Fruit fly (Drosophila melanogaster) whole organism, embryonic: ENCODE results near the gene Pex5.

Experiments
- Abd-B ChIP-seq: fragments of 200-800 bp; sonication (Bioruptor generic); optimal IDR thresholded peaks from 2 replicates; lab custom pipeline; 2018; ENCODE audit warnings: missing biosample characterization, mild to moderate bottlenecking, missing genetic modification characterization, moderate library complexity
- B-H1 ChIP-seq: fragments of 200-800 bp; sonication (Bioruptor generic); IDR thresholded peaks from 3 replicates; pipeline ENCODE4 v1.3.6; 2022; ENCODE audit warnings: missing biosample characterization, missing genetic modification characterization
- CG10209 ChIP-seq: fragments of 200-800 bp; sonication (Bioruptor generic); optimal IDR thresholded peaks from 3 replicates; lab custom pipeline; 2017; ENCODE audit warnings: missing biosample characterization, mild to moderate bottlenecking, missing genetic modification characterization, missing genetic modification reagents
- CG10959 ChIP-seq: fragments of 200-800 bp; sonication (Bioruptor generic); IDR thresholded peaks from 2 replicates; pipeline ENCODE4 v1.3.6; 2022; ENCODE audit warnings: missing biosample characterization, missing genetic modification characterization
- CG10979 ChIP-seq: fragments of 200-800 bp; sonication (Bioruptor generic); optimal IDR thresholded peaks from 2 replicates; lab custom pipeline; 2018; ENCODE audit warnings: missing biosample characterization, mild to moderate bottlenecking, missing genetic modification characterization, moderate library complexity
- CG11695 ChIP-seq: fragments of 200-800 bp; sonication (Bioruptor generic); IDR thresholded peaks from 3 replicates; pipeline ENCODE4 v1.3.6; 2022; ENCODE audit warnings: missing biosample characterization, missing genetic modification characterization
- CG12299 ChIP-seq: fragments of 200-800 bp; sonication (Bioruptor generic); optimal IDR thresholded peaks from 2 replicates; lab custom pipeline; 2018; ENCODE audit warnings: missing biosample characterization, mild to moderate bottlenecking, missing genetic modification characterization
- CG12769 ChIP-seq: fragments of 200-800 bp; sonication (Bioruptor generic); optimal IDR thresholded peaks from 2 replicates; lab custom pipeline; 2019; ENCODE audit warnings: missing biosample characterization, mild to moderate bottlenecking, missing genetic modification characterization, moderate library complexity
- CG15479 ChIP-seq: fragments of 200-800 bp; sonication (Bioruptor generic); optimal IDR thresholded peaks from 3 replicates; lab custom pipeline; 2019; ENCODE audit warnings: missing biosample characterization, mild to moderate bottlenecking, missing genetic modification characterization, moderate library complexity
- CG17186 ChIP-seq: fragments of 200-800 bp; sonication (Bioruptor generic); optimal IDR thresholded peaks from 3 replicates; lab custom pipeline; 2017; ENCODE audit warnings: missing biosample characterization, missing genetic modification reagents, missing genetic modification characterization
- CG17912 ChIP-seq: fragments of 200-800 bp; sonication (Bioruptor generic); optimal IDR thresholded peaks from 2 replicates; lab custom pipeline; 2018; ENCODE audit warnings: missing biosample characterization, mild to moderate bottlenecking, missing genetic modification characterization
- CG18476 ChIP-seq: fragments of 200-800 bp; sonication (Bioruptor generic); optimal IDR thresholded peaks from 2 replicates; lab custom pipeline; 2016; ENCODE audit warnings: missing biosample characterization, mild to moderate bottlenecking, missing genetic modification characterization
- CG2129 ChIP-seq: fragments of 200-800 bp; sonication (Bioruptor generic); IDR thresholded peaks from 2 replicates; pipeline ENCODE4 v1.3.6; 2022; ENCODE audit warnings: missing biosample characterization, missing genetic modification characterization; ENCODE audit not compliant: partially characterized antibody
- CG31365 ChIP-seq: fragments of 200-800 bp; sonication (Bioruptor generic); optimal IDR thresholded peaks from 2 replicates; lab custom pipeline; 2018; ENCODE audit warnings: missing biosample characterization, mild to moderate bottlenecking, missing genetic modification characterization
- CG3847 ChIP-seq: fragments of 200-800 bp; sonication (Bioruptor generic); IDR thresholded peaks from 2 replicates; pipeline ENCODE4 v1.3.6; 2022; ENCODE audit warnings: missing biosample characterization, missing genetic modification characterization
- CG3995 ChIP-seq: fragments of 200-800 bp; sonication (Bioruptor generic); optimal IDR thresholded peaks from 3 replicates; lab custom pipeline; 2016; ENCODE audit warnings: missing biosample characterization, missing genetic modification characterization
- CG4360 ChIP-seq: fragments of 200-800 bp; sonication (Bioruptor generic); IDR thresholded peaks from 2 replicates; pipeline ENCODE4 v1.3.6; 2022; ENCODE audit warnings: missing biosample characterization, missing genetic modification characterization
- CG4617 ChIP-seq: fragments of 200-800 bp; sonication (Bioruptor generic); optimal IDR thresholded peaks from 3 replicates; lab custom pipeline; 2016; ENCODE audit warnings: missing biosample characterization, missing genetic modification characterization, borderline replicate concordance
- CG4854 ChIP-seq: fragments of 200-800 bp; sonication (Bioruptor generic); optimal IDR thresholded peaks from 2 replicates; lab custom pipeline; 2016; ENCODE audit warnings: missing biosample characterization, missing genetic modification characterization, inconsistent platforms
- CG6272 ChIP-seq: fragments of 200-800 bp; sonication (Bioruptor generic); IDR thresholded peaks from 2 replicates; pipeline ENCODE4 v1.3.6; 2022; ENCODE audit warnings: missing biosample characterization, missing genetic modification characterization
- CG6654 ChIP-seq: fragments of 200-800 bp; sonication (Bioruptor generic); optimal IDR thresholded peaks from 2 replicates; lab custom pipeline; 2017; ENCODE audit warnings: missing biosample characterization, mild to moderate bottlenecking, missing genetic modification characterization
- CG6765 ChIP-seq: fragments of 200-800 bp; sonication (Bioruptor generic); optimal IDR thresholded peaks from 3 replicates; lab custom pipeline; 2017; ENCODE audit warnings: missing biosample characterization, mild to moderate bottlenecking, missing genetic modification characterization
- CG7963 ChIP-seq: fragments of 200-800 bp; sonication (Bioruptor generic); IDR thresholded peaks from 3 replicates; pipeline ENCODE4 v1.3.6; 2022; ENCODE audit warnings: missing biosample characterization, missing genetic modification characterization; ENCODE audit not compliant: partially characterized antibody
- CG8359 ChIP-seq: fragments of 200-800 bp; sonication (Bioruptor generic); optimal IDR thresholded peaks from 2 replicates; lab custom pipeline; 2017; ENCODE audit warnings: missing biosample characterization, mild to moderate bottlenecking, missing genetic modification characterization, borderline replicate concordance
- CG9609 ChIP-seq: fragments of 200-800 bp; sonication (Bioruptor generic); optimal IDR thresholded peaks from 3 replicates; lab custom pipeline; 2016; ENCODE audit warnings: missing biosample characterization, missing genetic modification characterization
- CHES-1-like ChIP-seq: fragments of 200-800 bp; sonication (Bioruptor generic); optimal IDR thresholded peaks from 2 replicates; lab custom pipeline; 2016; ENCODE audit warnings: missing biosample characterization, missing genetic modification characterization
- Doc3 ChIP-seq: fragments of 200-800 bp; sonication (Bioruptor generic); IDR thresholded peaks from 3 replicates; pipeline ENCODE4 v1.3.6; 2022; ENCODE audit warnings: missing biosample characterization, missing genetic modification characterization; ENCODE audit not compliant: partially characterized antibody
- Hey ChIP-seq: fragments of 200-800 bp; sonication (Bioruptor generic); optimal IDR thresholded peaks from 3 replicates; lab custom pipeline; 2018; ENCODE audit warnings: missing biosample characterization, mild to moderate bottlenecking, missing genetic modification characterization
- Lhr ChIP-seq: fragments of 200-800 bp; sonication (Bioruptor generic); optimal IDR thresholded peaks from 3 replicates; lab custom pipeline; 2017; ENCODE audit warnings: mild to moderate bottlenecking, missing biosample characterization, missing genetic modification reagents, missing genetic modification characterization
- Optix ChIP-seq: fragments of 200-800 bp; sonication (Bioruptor generic); IDR thresholded peaks from 3 replicates; pipeline ENCODE4 v1.3.6; 2022; ENCODE audit warnings: missing biosample characterization, missing genetic modification characterization
- Ssrp ChIP-seq: fragments of 200-800 bp; sonication (Bioruptor generic); optimal IDR thresholded peaks from 2 replicates; lab custom pipeline; 2018; ENCODE audit warnings: missing biosample characterization, mild to moderate bottlenecking, missing genetic modification characterization, moderate library complexity
- Stat92E ChIP-seq, 3 experiments: fragments of >200 bp in 2 of 3; fragments of 200-800 bp in 1 of 3; sonication (Bioruptor generic) in 1 of 3; optimal IDR thresholded peaks; 2 replicates each; lab custom pipeline; 2017 to 2019; ENCODE audit warnings: missing biosample characterization in 3 of 3, missing genetic modification characterization in 3 of 3, mild to moderate bottlenecking in 1 of 3, moderate library complexity in 1 of 3
- amos ChIP-seq: fragments of 200-800 bp; sonication (Bioruptor generic); IDR thresholded peaks from 2 replicates; pipeline ENCODE4 v1.3.6; 2022; ENCODE audit warnings: missing biosample characterization, missing genetic modification characterization; ENCODE audit not compliant: partially characterized antibody
- ase ChIP-seq: fragments of 200-800 bp; sonication (Bioruptor generic); IDR thresholded peaks from 3 replicates; pipeline ENCODE4 v1.3.6; 2022; ENCODE audit warnings: missing biosample characterization, missing genetic modification characterization
- cad ChIP-seq: fragments of >200 bp; optimal IDR thresholded peaks from 2 replicates; lab custom pipeline; 2017; ENCODE audit warnings: missing biosample characterization, missing genetic modification characterization
- cato ChIP-seq: fragments of 200-800 bp; sonication (Bioruptor generic); optimal IDR thresholded peaks from 2 replicates; lab custom pipeline; 2016; ENCODE audit warnings: missing biosample characterization, missing genetic modification characterization, borderline replicate concordance
- caup ChIP-seq: fragments of 200-800 bp; sonication (Bioruptor generic); optimal IDR thresholded peaks from 3 replicates; lab custom pipeline; 2017; ENCODE audit warnings: missing biosample characterization, mild to moderate bottlenecking, missing genetic modification characterization, moderate library complexity; ENCODE audit not compliant: severe bottlenecking
- chinmo ChIP-seq: fragments of 200-800 bp; sonication (Bioruptor generic); IDR thresholded peaks from 4 replicates; pipeline ENCODE4 v1.3.6; 2022; ENCODE audit warnings: missing biosample characterization, missing genetic modification characterization; ENCODE audit not compliant: partially characterized antibody
- corto ChIP-seq: fragments of 200-800 bp; sonication (Bioruptor generic); optimal IDR thresholded peaks from 2 replicates; lab custom pipeline; 2016; ENCODE audit warnings: missing biosample characterization, mild to moderate bottlenecking, missing genetic modification characterization, moderate library complexity
- dati ChIP-seq: fragments of 200-800 bp; sonication (Bioruptor generic); IDR thresholded peaks from 2 replicates; pipeline ENCODE4 v1.3.6; 2022; ENCODE audit warnings: missing biosample characterization, missing genetic modification characterization
- ftz-f1 ChIP-seq: fragments of 200-800 bp; sonication (Bioruptor generic); optimal IDR thresholded peaks from 2 replicates; lab custom pipeline; 2016; ENCODE audit warnings: missing biosample characterization, missing genetic modification characterization
- lilli ChIP-seq: fragments of 200-800 bp; sonication (Bioruptor generic); optimal IDR thresholded peaks from 3 replicates; lab custom pipeline; 2016; ENCODE audit warnings: missing biosample characterization, missing genetic modification characterization
- mam ChIP-seq: fragments of 200-800 bp; sonication (Bioruptor generic); optimal IDR thresholded peaks from 3 replicates; lab custom pipeline; 2016; ENCODE audit warnings: missing biosample characterization, missing genetic modification characterization
- mld ChIP-seq: fragments of 200-800 bp; sonication (Bioruptor generic); IDR thresholded peaks from 3 replicates; pipeline ENCODE4 v1.3.6; 2022; ENCODE audit warnings: missing biosample characterization, missing genetic modification characterization; ENCODE audit not compliant: partially characterized antibody
- oc ChIP-seq: fragments of 200-800 bp; sonication (Bioruptor generic); optimal IDR thresholded peaks from 2 replicates; lab custom pipeline; 2018; ENCODE audit warnings: missing biosample characterization, mild to moderate bottlenecking, missing genetic modification characterization, moderate library complexity
- pita ChIP-seq: fragments of 200-800 bp; sonication (Bioruptor generic); optimal IDR thresholded peaks from 2 replicates; lab custom pipeline; 2017; ENCODE audit warnings: missing biosample characterization, mild to moderate bottlenecking, missing genetic modification characterization
- shn ChIP-seq: fragments of 200-800 bp; sonication (Bioruptor generic); optimal IDR thresholded peaks from 3 replicates; lab custom pipeline; 2016; ENCODE audit warnings: missing biosample characterization, missing genetic modification characterization
- stwl ChIP-seq: fragments of 200-800 bp; sonication (Bioruptor generic); optimal IDR thresholded peaks from 3 replicates; lab custom pipeline; 2018; ENCODE audit warnings: missing biosample characterization, mild to moderate bottlenecking, missing genetic modification characterization, moderate library complexity
- sug ChIP-seq: fragments of 200-800 bp; optimal IDR thresholded peaks from 2 replicates; lab custom pipeline; 2019; ENCODE audit warnings: missing biosample characterization, mild to moderate bottlenecking, missing genetic modification characterization, moderate library complexity
- ttk ChIP-seq: fragments of 200-800 bp; sonication (Bioruptor generic); IDR thresholded peaks from 2 replicates; pipeline ENCODE4 v2.1.2; 2022; ENCODE audit warnings: missing biosample characterization, missing genetic modification characterization

Gene Pex5

dm6 chrX:1824610-1824948 is 44.3 kb downstream of the Pex5 start:
- TF ChIP-seq CG4617 (GFP tag; lab: Kevin White, UChicago), result no peak
- no peak for TF ChIP-seq CG9609
- TF ChIP-seq ase, result no peak
- TF ChIP-seq CG2129 (GFP tag; lab: Robert Waterston, UW), result no peak
- TF ChIP-seq CG12769 (tag; lab: Kevin White, UChicago), result peak; percentile 33
- TF ChIP-seq B-H1, result no peak
- no peak for TF ChIP-seq CG12299
- TF ChIP-seq CG17186 (GFP tag; lab: Kevin White, UChicago), result no peak
- TF ChIP-seq Doc3 (GFP tag; lab: Robert Waterston, UW), result no peak
- no peak for TF ChIP-seq CG10209 (GFP tag; lab: Kevin White, UChicago)
- no peak for TF ChIP-seq chinmo (GFP tag; lab: Robert Waterston, UW)
- TF ChIP-seq Stat92E (GFP tag; optimal IDR thresholded peaks at IDR 0.05; lab: Kevin White, UChicago), result no peak
- TF ChIP-seq oc (tag; lab: Kevin White, UChicago), result no peak
- TF ChIP-seq CG4854, result no peak
- TF ChIP-seq mld (GFP tag; lab: Robert Waterston, UW), result no peak
- TF ChIP-seq CG6654 (GFP tag; lab: Kevin White, UChicago), result no peak
- no peak for TF ChIP-seq CG11695 (GFP tag; lab: Robert Waterston, UW)
- TF ChIP-seq CHES-1-like (GFP tag; lab: Kevin White, UChicago), result peak; percentile 16
- TF ChIP-seq ttk, result peak; percentile 29; the same call in 1 of the 2 replicates
- no peak for TF ChIP-seq mam (GFP tag; lab: Kevin White, UChicago)
- no peak for TF ChIP-seq corto (GFP tag; lab: Kevin White, UChicago)
- TF ChIP-seq pita (GFP tag; lab: Kevin White, UChicago), result no peak
- TF ChIP-seq CG10979, result no peak
- no peak for TF ChIP-seq shn (GFP tag; lab: Kevin White, UChicago)
- TF ChIP-seq CG31365, result no peak
- TF ChIP-seq Lhr (GFP tag; lab: Kevin White, UChicago), result no peak
- TF ChIP-seq CG7963 (GFP tag; lab: Robert Waterston, UW), result no peak
- TF ChIP-seq CG3847 (GFP tag; lab: Robert Waterston, UW), result no peak
- no peak for TF ChIP-seq CG4360
- TF ChIP-seq stwl (tag; lab: Kevin White, UChicago), result no peak
- no peak for TF ChIP-seq CG6272 (GFP tag; lab: Robert Waterston, UW)
- TF ChIP-seq CG18476 (GFP tag; lab: Kevin White, UChicago), result no peak
- TF ChIP-seq cad (GFP tag; lab: Kevin White, UChicago), result no peak
- TF ChIP-seq dati (GFP tag; lab: Robert Waterston, UW), result no peak
- no peak for TF ChIP-seq ftz-f1
- TF ChIP-seq amos, result no peak
- TF ChIP-seq caup, result no peak
- TF ChIP-seq CG10959 (GFP tag; lab: Robert Waterston, UW), result no peak
- 0 out of 3 replicates have a peak, but pooled peaks have one; percentile 39 for TF ChIP-seq Optix (GFP tag; lab: Robert Waterston, UW)
- no peak for TF ChIP-seq Abd-B (GFP tag; lab: Kevin White, UChicago)
- TF ChIP-seq Ssrp (tag; lab: Kevin White, UChicago), result no peak
- no peak for TF ChIP-seq CG8359 (GFP tag; lab: Kevin White, UChicago)
- TF ChIP-seq Hey (tag; lab: Kevin White, UChicago), result no peak
- TF ChIP-seq CG17912 (GFP tag; lab: Kevin White, UChicago), result no peak
- no peak for TF ChIP-seq sug (tag; lab: Kevin White, UChicago)
- TF ChIP-seq CG6765, result no peak
- no peak for TF ChIP-seq CG3995 (GFP tag; lab: Kevin White, UChicago)
- no peak for TF ChIP-seq cato (GFP tag; lab: Kevin White, UChicago)
- no peak for TF ChIP-seq CG15479 (GFP tag; lab: Kevin White, UChicago)
- TF ChIP-seq lilli (GFP tag; lab: Kevin White, UChicago), result no peak
